Worm (Caenorhabditis elegans) whole organism, midembryonic: Measurements from ENCODE around the gene taf-7.2.

Source experiments
- cog-1 ChIP-seq: sonication (generic microtip); optimal IDR thresholded peaks from 2 replicates; lab custom pipeline; 2016; ENCODE audit warnings: missing genetic modification characterization, missing compliant biosample characterization
- flt-1 ChIP-seq: fragments of 200-800 bp; sonication (Bioruptor generic); IDR thresholded peaks from 2 replicates; pipeline ENCODE4 v1.3.6; 2022; ENCODE audit warnings: missing genetic modification characterization, missing compliant biosample characterization
- ref-1 ChIP-seq: fragments of 200-800 bp; sonication (Bioruptor generic); conservative IDR thresholded peaks from 2 replicates; pipeline ENCODE4 v1.3.6; 2022; ENCODE audit warnings: missing genetic modification reagents, missing genetic modification characterization, missing compliant biosample characterization
- tab-1 ChIP-seq: fragments of 200-800 bp; sonication (Bioruptor generic); IDR thresholded peaks from 2 replicates; pipeline ENCODE4 v1.3.6; 2022; ENCODE audit warnings: missing genetic modification characterization, missing compliant biosample characterization
- ztf-23 ChIP-seq: fragments of 200-800 bp; sonication (Bioruptor generic); IDR thresholded peaks from 2 replicates; pipeline ENCODE4 v1.3.6; 2022; ENCODE audit warnings: missing genetic modification reagents, missing genetic modification characterization, missing compliant biosample characterization

DNA sequence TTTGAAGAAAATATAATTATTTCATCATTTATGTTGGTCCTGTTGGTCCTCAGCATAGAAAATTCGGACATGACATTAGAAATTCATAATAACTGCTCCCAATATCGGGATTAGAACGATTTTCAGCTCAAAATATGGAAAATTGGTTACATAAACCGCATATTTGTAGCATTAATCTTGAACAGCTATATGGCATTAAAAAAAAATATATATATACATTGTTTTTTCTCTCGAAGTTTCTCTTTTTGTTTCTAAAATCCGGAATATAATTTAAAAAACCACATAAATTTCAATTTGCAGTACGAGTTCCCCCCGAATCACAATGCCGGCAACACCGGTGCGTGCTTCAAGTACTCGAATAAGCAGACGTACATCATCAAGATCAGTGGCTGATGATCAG is 41.0 kb upstream of the taf-7.2 start, which contains the start of gene ssl-1:
- no peak for TF ChIP-seq ref-1
- no peak for TF ChIP-seq flt-1 (GFP tag; lab: Robert Waterston, UW)
- TF ChIP-seq tab-1 = no peak
- no peak for TF ChIP-seq ztf-23 (GFP tag; lab: Robert Waterston, UW)
- no peak for TF ChIP-seq cog-1 (tag; lab: Kevin White, UChicago)
